Worm (Caenorhabditis elegans) whole organism, L1 larva: ENCODE measurements around the gene Y50D7A.8.

Source experiments
- C04F5.9 ChIP-seq: sonication (generic microtip); optimal IDR thresholded peaks from 2 replicates; lab custom pipeline; 2016; ENCODE audit warnings: missing genetic modification characterization, missing compliant biosample characterization
- C16A3.4 ChIP-seq: fragments of 150-350 bp; optimal IDR thresholded peaks from 2 replicates; lab custom pipeline; 2014; ENCODE audit warnings: missing biosample characterization, missing genetic modification characterization
- F16B12.6 ChIP-seq: fragments of 150-350 bp; optimal IDR thresholded peaks from 2 replicates; lab custom pipeline; 2014; ENCODE audit warnings: missing biosample characterization, missing genetic modification characterization
- Y116A8C.19 ChIP-seq: sonication (generic microtip); optimal IDR thresholded peaks from 2 replicates; lab custom pipeline; 2016; ENCODE audit warnings: missing compliant biosample characterization, missing genetic modification characterization, borderline replicate concordance
- aha-1 ChIP-seq: fragments of 150-350 bp; optimal IDR thresholded peaks from 2 replicates; lab custom pipeline; 2014; ENCODE audit warnings: missing biosample characterization, missing genetic modification characterization
- ama-1 ChIP-seq: fragments of 150-350 bp; optimal IDR thresholded peaks from 2 replicates; lab custom pipeline; 2014
- blmp-1 ChIP-seq: fragments of 150-350 bp; optimal IDR thresholded peaks from 2 replicates; lab custom pipeline; 2014; ENCODE audit warnings: missing biosample characterization, missing genetic modification characterization
- ceh-63 ChIP-seq: fragments of 200-800 bp; sonication (Bioruptor generic); optimal IDR thresholded peaks from 2 replicates; lab custom pipeline; 2018; ENCODE audit warnings: mild to moderate bottlenecking, missing genetic modification characterization, missing compliant biosample characterization
- ceh-8 ChIP-seq: fragments of 200-800 bp; sonication (Bioruptor generic); optimal IDR thresholded peaks from 2 replicates; lab custom pipeline; 2018; ENCODE audit warnings: mild to moderate bottlenecking, missing genetic modification characterization, moderate library complexity, missing compliant biosample characterization
- ceh-88 ChIP-seq: fragments of 200-800 bp; sonication (Bioruptor generic); IDR thresholded peaks from 2 replicates; pipeline ENCODE4 v1.3.6; 2022; ENCODE audit warnings: missing genetic modification characterization, missing compliant biosample characterization
- ceh-90 ChIP-seq: sonication (generic microtip); optimal IDR thresholded peaks from 2 replicates; lab custom pipeline; 2016; ENCODE audit warnings: missing genetic modification characterization, missing compliant biosample characterization
- dsc-1 ChIP-seq: sonication (generic microtip); optimal IDR thresholded peaks from 2 replicates; lab custom pipeline; 2016; ENCODE audit warnings: mild to moderate bottlenecking, missing genetic modification characterization, missing compliant biosample characterization
- efl-1 ChIP-seq, 4 experiments: fragments of 150-350 bp; optimal IDR thresholded peaks in 3 of 4; peaks in 1 of 4; 1 replicate in 1 of 4; 2 replicates in 3 of 4; lab custom pipeline; 2014; ENCODE audit warnings: missing biosample characterization in 2 of 4, missing genetic modification characterization in 2 of 4, missing genetic modification reagents in 2 of 4
- efl-3 ChIP-seq: fragments of 200-800 bp; sonication (Bioruptor generic); optimal IDR thresholded peaks from 2 replicates; lab custom pipeline; 2018; ENCODE audit warnings: mild to moderate bottlenecking, missing genetic modification characterization, missing compliant biosample characterization
- egl-13 ChIP-seq: sonication (generic microtip); optimal IDR thresholded peaks from 2 replicates; lab custom pipeline; 2016; ENCODE audit warnings: missing genotype, missing genetic modification reagents, missing genetic modification characterization, missing compliant biosample characterization
- egl-27 ChIP-seq, 2 experiments: fragments of 150-350 bp in 1 of 2; sonication (generic microtip); optimal IDR thresholded peaks; 3 replicates each; lab custom pipeline; 2017 to 2018; ENCODE audit warnings: missing biosample characterization in 2 of 2, missing genetic modification characterization in 2 of 2, missing genetic modification reagents in 2 of 2
- elt-3 ChIP-seq, 6 experiments: fragments of 150-350 bp in 1 of 6; sonication (generic microtip); optimal IDR thresholded peaks; 2 replicates each; lab custom pipeline; 2017 to 2018; ENCODE audit warnings: missing biosample characterization in 6 of 6, missing genetic modification characterization in 6 of 6, inconsistent platforms in 1 of 6
- fkh-10 ChIP-seq: sonication (generic microtip); optimal IDR thresholded peaks from 2 replicates; lab custom pipeline; 2017; ENCODE audit warnings: missing biosample characterization, missing genetic modification reagents, missing genetic modification characterization
- fkh-8 ChIP-seq: sonication (generic microtip); optimal IDR thresholded peaks from 2 replicates; lab custom pipeline; 2016; ENCODE audit warnings: mild to moderate bottlenecking, missing genetic modification characterization, missing compliant biosample characterization
- hlh-17 ChIP-seq: fragments of 200-800 bp; sonication (Bioruptor generic); optimal IDR thresholded peaks from 2 replicates; lab custom pipeline; 2018; ENCODE audit warnings: missing genetic modification characterization, mild to moderate bottlenecking, missing compliant biosample characterization, moderate library complexity, borderline replicate concordance
- hlh-4 ChIP-seq: sonication (generic microtip); optimal IDR thresholded peaks from 2 replicates; lab custom pipeline; 2016; ENCODE audit warnings: mild to moderate bottlenecking, missing genetic modification characterization, missing compliant biosample characterization
- lin-13 ChIP-seq: fragments of 150-350 bp; optimal IDR thresholded peaks from 2 replicates; lab custom pipeline; 2014; ENCODE audit warnings: missing biosample characterization, missing genetic modification reagents, missing genetic modification characterization
- lin-14 ChIP-seq: fragments of 200-800 bp; sonication (Bioruptor generic); optimal IDR thresholded peaks from 2 replicates; lab custom pipeline; 2018; ENCODE audit warnings: mild to moderate bottlenecking, missing genetic modification characterization, moderate library complexity, missing compliant biosample characterization
- lin-15B ChIP-seq: fragments of 150-350 bp; sonication (generic microtip); optimal IDR thresholded peaks from 3 replicates; lab custom pipeline; 2014; ENCODE audit warnings: missing biosample characterization, missing genetic modification characterization
- lin-35 ChIP-seq, 2 experiments: fragments of 150-350 bp; optimal IDR thresholded peaks; 2 replicates each; lab custom pipeline; 2014; ENCODE audit warnings: missing biosample characterization in 2 of 2, missing genetic modification characterization in 2 of 2, missing genetic modification reagents in 2 of 2
- lir-3 ChIP-seq: sonication (generic microtip); optimal IDR thresholded peaks from 2 replicates; lab custom pipeline; 2016; ENCODE audit warnings: mild to moderate bottlenecking, missing genetic modification characterization, moderate library complexity, missing compliant biosample characterization; ENCODE audit not compliant: poor library complexity
- mab-9 ChIP-seq: fragments of 200-800 bp; sonication (Bioruptor generic); IDR thresholded peaks from 2 replicates; pipeline ENCODE4 v1.3.6; 2022; ENCODE audit warnings: missing genetic modification reagents, missing genetic modification characterization, missing compliant biosample characterization
- mep-1 ChIP-seq: fragments of 150-350 bp; optimal IDR thresholded peaks from 2 replicates; lab custom pipeline; 2014; ENCODE audit warnings: missing biosample characterization, missing genetic modification characterization
- nhr-11 ChIP-seq: fragments of 150-350 bp; optimal IDR thresholded peaks from 2 replicates; lab custom pipeline; 2014; ENCODE audit warnings: missing biosample characterization, missing genetic modification characterization
- nhr-12 ChIP-seq: sonication (generic microtip); optimal IDR thresholded peaks from 2 replicates; lab custom pipeline; 2017; ENCODE audit warnings: missing biosample characterization, missing genetic modification characterization
- nhr-20 ChIP-seq: sonication (generic microtip); optimal IDR thresholded peaks from 2 replicates; lab custom pipeline; 2016; ENCODE audit warnings: mild to moderate bottlenecking, missing genetic modification characterization, missing compliant biosample characterization
- nhr-237 ChIP-seq: fragments of 150-350 bp; optimal IDR thresholded peaks from 2 replicates; lab custom pipeline; 2014; ENCODE audit warnings: missing biosample characterization, missing genetic modification characterization
- nhr-28 ChIP-seq: fragments of 150-350 bp; optimal IDR thresholded peaks from 2 replicates; lab custom pipeline; 2014; ENCODE audit warnings: missing biosample characterization, missing genetic modification characterization
- nhr-71 ChIP-seq: sonication (generic microtip); optimal IDR thresholded peaks from 2 replicates; lab custom pipeline; 2016; ENCODE audit warnings: mild to moderate bottlenecking, missing genetic modification characterization, moderate library complexity, missing compliant biosample characterization
- nhr-76 ChIP-seq: sonication (generic microtip); optimal IDR thresholded peaks from 2 replicates; lab custom pipeline; 2017; ENCODE audit warnings: missing biosample characterization, missing genetic modification characterization
- nhr-85 ChIP-seq: sonication (generic microtip); peaks from one replicate; lab custom pipeline; 2016; ENCODE audit warnings: missing genetic modification characterization, inconsistent platforms, missing compliant biosample characterization
- pag-3 ChIP-seq: sonication (generic microtip); optimal IDR thresholded peaks from 2 replicates; lab custom pipeline; 2017; ENCODE audit warnings: missing genetic modification characterization, mild to moderate bottlenecking, missing compliant biosample characterization, antibody characterized with exemption, borderline replicate concordance; ENCODE audit not compliant: insufficient read depth
- pax-3 ChIP-seq: fragments of 200-800 bp; sonication (Bioruptor generic); optimal IDR thresholded peaks from 2 replicates; lab custom pipeline; 2018; ENCODE audit warnings: mild to moderate bottlenecking, missing genetic modification characterization, moderate library complexity, missing compliant biosample characterization
- pqm-1 ChIP-seq: sonication (generic microtip); optimal IDR thresholded peaks from 3 replicates; lab custom pipeline; 2017; ENCODE audit warnings: missing biosample characterization, missing genetic modification characterization
- snpc-4 ChIP-seq: fragments of 150-350 bp; optimal IDR thresholded peaks from 2 replicates; lab custom pipeline; 2014; ENCODE audit warnings: missing biosample characterization, missing genetic modification characterization
- snu-23 ChIP-seq: sonication (generic microtip); optimal IDR thresholded peaks from 2 replicates; lab custom pipeline; 2016; ENCODE audit warnings: missing genetic modification characterization, missing compliant biosample characterization
- sptf-1 ChIP-seq: fragments of 150-350 bp; optimal IDR thresholded peaks from 2 replicates; lab custom pipeline; 2014; ENCODE audit warnings: missing biosample characterization, missing genetic modification characterization
- swsn-7 ChIP-seq: sonication (generic microtip); optimal IDR thresholded peaks from 2 replicates; lab custom pipeline; 2016; ENCODE audit warnings: missing genetic modification characterization, missing compliant biosample characterization
- tbx-2 ChIP-seq: sonication (generic microtip); optimal IDR thresholded peaks from 2 replicates; lab custom pipeline; 2016; ENCODE audit warnings: missing genetic modification characterization, missing compliant biosample characterization
- unc-30 ChIP-seq: sonication (generic microtip); optimal IDR thresholded peaks from 2 replicates; lab custom pipeline; 2017; ENCODE audit warnings: missing biosample characterization, missing genetic modification characterization
- unc-98 ChIP-seq: fragments of 200-800 bp; sonication (Bioruptor generic); IDR thresholded peaks from 2 replicates; pipeline ENCODE4 v1.3.6; 2022; ENCODE audit warnings: missing genetic modification characterization, missing compliant biosample characterization
- vab-15 ChIP-seq: sonication (generic microtip); optimal IDR thresholded peaks from 2 replicates; lab custom pipeline; 2017; ENCODE audit warnings: missing genotype, mild to moderate bottlenecking, missing genetic modification characterization, missing compliant biosample characterization
- zag-1 ChIP-seq: fragments of 150-350 bp; optimal IDR thresholded peaks from 2 replicates; lab custom pipeline; 2014; ENCODE audit warnings: missing biosample characterization, missing genetic modification characterization
- zip-4 ChIP-seq: fragments of 200-800 bp; sonication (Bioruptor generic); optimal IDR thresholded peaks from 2 replicates; lab custom pipeline; 2018; ENCODE audit warnings: mild to moderate bottlenecking, missing genetic modification characterization, moderate library complexity, missing compliant biosample characterization
- ztf-4 ChIP-seq: fragments of 150-350 bp; optimal IDR thresholded peaks from 2 replicates; lab custom pipeline; 2014; ENCODE audit warnings: missing biosample characterization, missing genetic modification characterization

The Y50D7A.8 gene

ce11 chrIII:354545-355460 lies 11.8 kb upstream of the Y50D7A.8 start, which contains the start of gene gei-4 (continued):
- peak; percentile 77 for TF ChIP-seq nhr-11 (tag; lab: Kevin White, UChicago)
- TF ChIP-seq Y116A8C.19, result peak; percentile 18
- peak; percentile 75 for TF ChIP-seq mep-1
- peak; percentile 95 for TF ChIP-seq tbx-2 (tag; lab: Kevin White, UChicago)
- peak; percentile 89 for TF ChIP-seq dsc-1 (tag; lab: Kevin White, UChicago)
- TF ChIP-seq sptf-1 (tag; lab: Kevin White, UChicago), result no peak
- peak; percentile 93 for TF ChIP-seq fkh-8 (tag; lab: Kevin White, UChicago)
- no peak for TF ChIP-seq unc-98 (GFP tag; lab: Robert Waterston, UW)
- TF ChIP-seq nhr-12, result peak; percentile 20
- peak; percentile 64 for TF ChIP-seq ceh-8 (GFP tag; lab: Kevin White, UChicago)
- peak; percentile 65 for TF ChIP-seq blmp-1
- no peak for TF ChIP-seq pqm-1 (tag; lab: Kevin White, UChicago)
- peak; percentile 95 for TF ChIP-seq nhr-85 (tag; lab: Kevin White, UChicago)
- TF ChIP-seq lir-3, result peak; percentile 68
- peak; percentile 78 for TF ChIP-seq nhr-237 (tag; lab: Kevin White, UChicago)
- TF ChIP-seq egl-13 (tag; lab: Kevin White, UChicago), result peak; percentile 88
- TF ChIP-seq C04F5.9, result peak; percentile 34
- TF ChIP-seq nhr-71 (tag; lab: Kevin White, UChicago), result peak; percentile 97
- TF ChIP-seq zip-4 (GFP tag; lab: Kevin White, UChicago), result peak; percentile 98
- TF ChIP-seq efl-3 (GFP tag; lab: Kevin White, UChicago), result no peak
- no peak for TF ChIP-seq zag-1 (tag; lab: Kevin White, UChicago)
- TF ChIP-seq snpc-4, result peak; percentile 67
- TF ChIP-seq nhr-76 (tag; lab: Kevin White, UChicago), result peak; percentile 21
- peak; percentile 68 for TF ChIP-seq ztf-4 (tag; lab: Kevin White, UChicago)
- TF ChIP-seq ceh-90, result no peak
- peak; percentile 97 for TF ChIP-seq snu-23 (GFP tag; lab: Kevin White, UChicago)
- peak in 1 of 6 experiments; percentile 66 for TF ChIP-seq elt-3 (tag; optimal IDR thresholded peaks at IDR 0.05; lab: Kevin White, UChicago)
- TF ChIP-seq pag-3 (tag; lab: Kevin White, UChicago), result no peak
- TF ChIP-seq unc-30, result no peak
- TF ChIP-seq efl-1 (optimal IDR thresholded peaks at IDR 0.05; lab: Kevin White, UChicago), result peak; percentile 84 to 96
- TF ChIP-seq efl-1 (GFP tag; optimal IDR thresholded peaks at IDR 0.05 in 1 of 2; lab: Kevin White, UChicago), result peak; percentile 53 to 96
- no peak for TF ChIP-seq nhr-28 (tag; lab: Kevin White, UChicago)
- TF ChIP-seq lin-14 (GFP tag; lab: Kevin White, UChicago), result peak; percentile 96
- peak; percentile 65 to 79 for TF ChIP-seq lin-35 (GFP tag; optimal IDR thresholded peaks at IDR 0.05; lab: Kevin White, UChicago)
- no peak for TF ChIP-seq ceh-63
- TF ChIP-seq ceh-88 (GFP tag; lab: Robert Waterston, UW), result peak; percentile 57; the same call in 1 of the 2 replicates
- peak; percentile 92 for TF ChIP-seq nhr-20 (tag; lab: Kevin White, UChicago)
- peak; percentile 51 for TF ChIP-seq hlh-4
- no peak for TF ChIP-seq hlh-17 (GFP tag; lab: Kevin White, UChicago)
- TF ChIP-seq pax-3 (tag; lab: Kevin White, UChicago), result peak; percentile 86
- peak; percentile 94 for TF ChIP-seq swsn-7 (tag; lab: Kevin White, UChicago)
- peak; percentile 71 for TF ChIP-seq fkh-10
- TF ChIP-seq F16B12.6 (tag; lab: Kevin White, UChicago), result no peak
- TF ChIP-seq lin-13, result peak; percentile 87
- peak; percentile 74 for TF ChIP-seq ama-1 (lab: Kevin White, UChicago)
- TF ChIP-seq C16A3.4 (tag; lab: Kevin White, UChicago), result peak; percentile 9
- TF ChIP-seq mab-9 (GFP tag; lab: Robert Waterston, UW), result peak; percentile 82
- TF ChIP-seq egl-27 (tag; optimal IDR thresholded peaks at IDR 0.05; lab: Kevin White, UChicago), result peak; percentile 23 to 71
- TF ChIP-seq aha-1, result peak; percentile 26
- no peak for TF ChIP-seq vab-15 (tag; lab: Kevin White, UChicago)
- TF ChIP-seq lin-15B (tag; lab: Kevin White, UChicago), result no peak
